Fruit fly (Drosophila melanogaster): Measurements from ENCODE around the gene Doc2.

Gene Doc2

dm6 chr3L:9019196-9019662 lies at the start of gene Doc2:
TSS of gene Doc2 (minus strand) at chr3L:9019246.
- TF ChIP-seq Dif (GFP tag; optimal IDR thresholded peaks at IDR 0.05; ENCODE audit: partially characterized antibody) (peak; percentile 24), dsf (GFP tag; optimal IDR thresholded peaks at IDR 0.05; ENCODE audit: borderline replicate concordance) (no peak), CG9705 (GFP tag; optimal IDR thresholded peaks at IDR 0.05) (no peak), Hr83 (GFP tag; optimal IDR thresholded peaks at IDR 0.05; ENCODE audit: poor library complexity, severe bottlenecking) (no peak), foxo (GFP tag; optimal IDR thresholded peaks at IDR 0.05) (no peak), dl (GFP tag; optimal IDR thresholded peaks at IDR 0.05; ENCODE audit: insufficient read depth in 1 of 2, partially characterized antibody in 2 of 2) (peak in 1 of 2 experiments; percentile 23)

DNA sequence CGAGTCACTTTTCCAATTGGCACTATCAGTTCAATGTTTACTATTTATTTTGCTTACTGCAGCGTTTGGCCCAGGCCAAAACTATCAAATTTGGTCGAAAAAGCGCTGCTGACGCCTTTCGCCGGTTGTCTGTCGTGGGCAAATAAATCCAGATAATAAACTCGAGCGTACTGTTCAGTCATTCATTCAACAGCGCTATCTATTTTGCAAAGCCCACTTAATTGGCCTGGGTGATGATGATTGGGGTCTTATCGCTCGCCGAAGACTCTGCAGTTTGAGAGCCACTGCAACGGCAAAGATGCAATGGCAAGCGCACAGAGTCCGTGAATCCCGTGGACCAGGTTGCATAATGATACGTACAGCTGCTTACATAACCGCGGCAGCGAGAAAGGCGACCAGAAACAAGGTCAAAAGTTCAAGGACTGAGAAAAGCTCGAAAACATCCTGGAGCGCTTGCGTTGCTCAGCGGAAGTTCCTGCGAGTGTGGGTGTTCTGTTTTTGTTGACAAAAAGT lies 47.5 kb upstream of the Doc2 start:
- TF ChIP-seq lola (GFP tag; optimal IDR thresholded peaks at IDR 0.05) (no peak), Vsx2 (GFP tag; optimal IDR thresholded peaks at IDR 0.05; ENCODE audit: partially characterized antibody) (peak; percentile 19)

- TF ChIP-seq usp (GFP tag; optimal IDR thresholded peaks at IDR 0.05), result no peak
- peak; percentile 29 for TF ChIP-seq sv (GFP tag; optimal IDR thresholded peaks at IDR 0.05)
- TF ChIP-seq lola (GFP tag; optimal IDR thresholded peaks at IDR 0.05), result no peak
- TF ChIP-seq tai (GFP tag; optimal IDR thresholded peaks at IDR 0.05), result peak; percentile 16
- no peak for TF ChIP-seq Myc (optimal IDR thresholded peaks at IDR 0.05)
- peak; percentile 10 for TF ChIP-seq h (GFP tag; optimal IDR thresholded peaks at IDR 0.05)
- TF ChIP-seq CG32264 (GFP tag; optimal IDR thresholded peaks at IDR 0.05), result no peak
- peak; percentile 65 for TF ChIP-seq Dif (GFP tag; optimal IDR thresholded peaks at IDR 0.05; ENCODE audit: partially characterized antibody)
- no peak for TF ChIP-seq br (GFP tag; optimal IDR thresholded peaks at IDR 0.05)
- no peak for TF ChIP-seq Dfd (GFP tag; optimal IDR thresholded peaks at IDR 0.05)
- TF ChIP-seq Vsx2 (GFP tag; optimal IDR thresholded peaks at IDR 0.05; ENCODE audit: partially characterized antibody), result no peak
- no peak for TF ChIP-seq CG9705 (GFP tag; optimal IDR thresholded peaks at IDR 0.05)
- peak; percentile 38 to 55 for TF ChIP-seq dl (GFP tag; optimal IDR thresholded peaks at IDR 0.05; ENCODE audit: insufficient read depth in 1 of 2, partially characterized antibody in 2 of 2)
- no peak for TF ChIP-seq Hr78 (GFP tag; optimal IDR thresholded peaks at IDR 0.05)
- TF ChIP-seq fru (GFP tag; optimal IDR thresholded peaks at IDR 0.05), result peak; percentile 14
- TF ChIP-seq rgr (GFP tag; optimal IDR thresholded peaks at IDR 0.05), result peak; percentile 54
- TF ChIP-seq foxo (GFP tag; optimal IDR thresholded peaks at IDR 0.05), result peak in 1 of 2 experiments; percentile 34
- no peak for TF ChIP-seq pan (optimal IDR thresholded peaks at IDR 0.05)
- no peak for TF ChIP-seq Rel (GFP tag; optimal IDR thresholded peaks at IDR 0.05)
- TF ChIP-seq Rel (tag; optimal IDR thresholded peaks at IDR 0.05), result no peak
- peak; percentile 44 for TF ChIP-seq HLH106 (tag; optimal IDR thresholded peaks at IDR 0.05)
- TF ChIP-seq dsf (GFP tag; optimal IDR thresholded peaks at IDR 0.05; ENCODE audit: borderline replicate concordance), result no peak
- peak; percentile 50 for TF ChIP-seq OdsH (GFP tag; optimal IDR thresholded peaks at IDR 0.05)
Observed at dm6 chr3L:9065997-9066441, 47.0 kb upstream of the Doc2 start, which contains the start of gene Argk1. TSS of gene Argk1 (minus strand) at chr3L:9066027.

DNA sequence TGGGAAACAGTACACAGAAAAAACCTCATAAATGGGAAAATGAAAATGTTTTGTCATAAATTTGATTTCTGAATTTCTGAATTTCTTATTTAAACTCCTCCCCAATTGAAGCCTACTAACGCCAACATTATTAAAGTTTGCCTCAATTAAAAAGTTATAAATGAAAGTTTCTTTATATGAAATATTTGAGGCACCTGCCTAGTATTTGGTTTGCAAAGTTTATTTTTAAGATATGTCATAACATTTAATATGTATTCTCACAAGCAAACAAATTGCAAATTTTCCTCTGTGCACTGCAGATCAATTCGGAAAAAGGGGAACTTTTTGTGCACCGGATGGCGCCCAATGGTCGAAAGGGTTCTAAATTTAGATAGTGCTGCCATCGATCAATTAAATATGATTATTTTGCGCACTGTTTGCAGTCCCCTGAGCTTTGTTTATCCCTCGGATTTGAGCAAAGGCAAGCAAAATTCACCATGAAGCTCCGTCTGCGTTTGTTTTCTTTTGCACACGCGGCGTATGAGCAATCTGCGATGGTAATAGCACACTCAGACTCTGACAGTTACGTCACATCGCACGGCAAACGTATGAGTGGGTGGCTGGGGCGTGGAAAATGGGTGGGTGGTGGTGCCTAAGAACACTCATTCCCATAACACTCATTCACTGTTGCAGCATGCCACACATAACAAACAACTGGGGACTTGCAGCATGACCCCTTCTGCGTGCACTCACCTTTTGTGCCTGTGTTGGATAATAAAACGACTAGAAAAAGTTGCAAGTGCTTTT lies 46.1 kb upstream of the Doc2 start:
- TF ChIP-seq fru (GFP tag; optimal IDR thresholded peaks at IDR 0.05) (peak; percentile 1), pan (optimal IDR thresholded peaks at IDR 0.05) (no peak), lola (GFP tag; optimal IDR thresholded peaks at IDR 0.05) (no peak), ey (GFP tag; optimal IDR thresholded peaks at IDR 0.05) (peak; percentile 32), GATAd (GFP tag; optimal IDR thresholded peaks at IDR 0.05) (no peak), sage (GFP tag; optimal IDR thresholded peaks at IDR 0.05) (no peak), dmrt93B (GFP tag; optimal IDR thresholded peaks at IDR 0.05) (no peak), woc (GFP tag; optimal IDR thresholded peaks at IDR 0.05) (no peak), CrebA (GFP tag; optimal IDR thresholded peaks at IDR 0.05; ENCODE audit: borderline replicate concordance) (no peak), Hnf4 (GFP tag; optimal IDR thresholded peaks at IDR 0.05) (no peak), N (GFP tag; optimal IDR thresholded peaks at IDR 0.05) (no peak), br (GFP tag; optimal IDR thresholded peaks at IDR 0.05) (no peak), HLH106 (tag; optimal IDR thresholded peaks at IDR 0.05) (peak; percentile 0), foxo (GFP tag; optimal IDR thresholded peaks at IDR 0.05) (peak in 1 of 2 experiments; percentile 11), dsf (GFP tag; optimal IDR thresholded peaks at IDR 0.05; ENCODE audit: borderline replicate concordance) (no peak), Rel (GFP tag; optimal IDR thresholded peaks at IDR 0.05) (no peak), Rel (tag; optimal IDR thresholded peaks at IDR 0.05) (peak; percentile 4), CG32264 (GFP tag; optimal IDR thresholded peaks at IDR 0.05) (no peak), Jra (GFP tag; optimal IDR thresholded peaks at IDR 0.05) (no peak), usp (GFP tag; optimal IDR thresholded peaks at IDR 0.05) (no peak), tai (GFP tag; optimal IDR thresholded peaks at IDR 0.05) (no peak), dl (GFP tag; optimal IDR thresholded peaks at IDR 0.05; ENCODE audit: insufficient read depth in 1 of 2, partially characterized antibody in 2 of 2) (no peak), Hr83 (GFP tag; optimal IDR thresholded peaks at IDR 0.05; ENCODE audit: poor library complexity, severe bottlenecking) (no peak), h (GFP tag; optimal IDR thresholded peaks at IDR 0.05) (peak; percentile 33), Hr78 (GFP tag; optimal IDR thresholded peaks at IDR 0.05) (no peak), CG9705 (GFP tag; optimal IDR thresholded peaks at IDR 0.05) (no peak), jim (GFP tag; optimal IDR thresholded peaks at IDR 0.05) (no peak), Abd-B (GFP tag; optimal IDR thresholded peaks at IDR 0.05) (no peak), sv (GFP tag; optimal IDR thresholded peaks at IDR 0.05) (no peak), Sp1 (GFP tag; optimal IDR thresholded peaks at IDR 0.05) (no peak), Vsx2 (GFP tag; optimal IDR thresholded peaks at IDR 0.05; ENCODE audit: partially characterized antibody) (no peak), Myc (optimal IDR thresholded peaks at IDR 0.05) (no peak), Dif (GFP tag; optimal IDR thresholded peaks at IDR 0.05; ENCODE audit: partially characterized antibody) (no peak), rgr (GFP tag; optimal IDR thresholded peaks at IDR 0.05) (no peak), OdsH (GFP tag; optimal IDR thresholded peaks at IDR 0.05) (no peak)
